Worm (Caenorhabditis elegans) whole organism, young adult: ENCODE results near the gene har-1.

ENCODE experiments used
- T07F8.4 ChIP-seq: sonication (generic microtip); optimal IDR thresholded peaks from 2 replicates; lab custom pipeline; 2016; ENCODE audit warnings: mild to moderate bottlenecking, missing genetic modification characterization, moderate library complexity, missing compliant biosample characterization
- mes-4 ChIP-seq: sonication (generic microtip); optimal IDR thresholded peaks from 2 replicates; lab custom pipeline; 2016; ENCODE audit warnings: missing genotype, missing genetic modification characterization, missing compliant biosample characterization
- mxl-1 ChIP-seq: sonication (generic microtip); optimal IDR thresholded peaks from 2 replicates; lab custom pipeline; 2016; ENCODE audit warnings: missing genetic modification characterization, missing compliant biosample characterization
- sea-2 ChIP-seq: fragments of 200-800 bp; sonication (Bioruptor generic); IDR thresholded peaks from 2 replicates; pipeline ENCODE4 v1.3.6; 2022; ENCODE audit warnings: missing genetic modification characterization, missing compliant biosample characterization
- snpc-1.3 ChIP-seq: sonication (generic microtip); optimal IDR thresholded peaks from 2 replicates; lab custom pipeline; 2017; ENCODE audit warnings: missing genetic modification characterization, mild to moderate bottlenecking, missing compliant biosample characterization, antibody characterized with exemption, moderate library complexity, missing genotype, missing genetic modification reagents; ENCODE audit not compliant: insufficient read depth
- snpc-4 ChIP-seq, 5 experiments: fragments of 150-350 bp in 1 of 5; sonication (generic microtip) in 4 of 5; optimal IDR thresholded peaks; 2 replicates each; lab custom pipeline; 2014 to 2018; ENCODE audit warnings: missing genetic modification characterization in 5 of 5, missing biosample characterization in 3 of 5, antibody characterized with exemption in 2 of 5, mild to moderate bottlenecking in 2 of 5, missing compliant biosample characterization in 2 of 5, missing genotype in 2 of 5, moderate library complexity in 2 of 5, missing genetic modification reagents in 1 of 5
- unc-130 ChIP-seq: sonication (generic microtip); optimal IDR thresholded peaks from 2 replicates; lab custom pipeline; 2016; ENCODE audit warnings: missing genetic modification reagents, missing genetic modification characterization, missing compliant biosample characterization

DNA sequence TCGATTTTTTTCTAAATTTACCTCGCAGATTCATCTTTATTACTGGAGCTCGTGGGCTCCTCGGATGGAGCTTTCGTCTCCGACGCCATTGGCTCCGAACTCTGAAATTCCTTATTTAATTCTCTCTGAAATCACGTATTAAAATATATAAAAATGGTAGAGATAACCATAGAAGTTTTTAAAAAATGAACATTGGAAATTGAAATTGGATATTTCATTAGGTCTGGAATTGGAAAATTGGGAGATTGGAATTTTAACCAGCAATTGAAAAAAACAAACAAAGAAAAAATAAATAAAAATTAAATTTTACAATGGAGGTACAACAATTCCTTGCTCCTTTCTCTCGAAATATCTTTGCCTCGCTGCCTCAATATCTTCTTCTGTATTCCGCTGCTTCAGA lies 14.9 kb downstream of the har-1 start, which contains the start of gene rnf-5:
- TF ChIP-seq snpc-4 (GFP tag; optimal IDR thresholded peaks at IDR 0.05; lab: Kevin White, UChicago) (no peak), snpc-4 (tag; optimal IDR thresholded peaks at IDR 0.05; lab: Kevin White, UChicago) (no peak), snpc-1.3 (tag; lab: Kevin White, UChicago) (no peak), mes-4 (no peak), unc-130 (GFP tag; lab: Kevin White, UChicago) (no peak), sea-2 (GFP tag; lab: Robert Waterston, UW) (no peak), mxl-1 (tag; lab: Kevin White, UChicago) (no peak), T07F8.4 (no peak)
